Worm (Caenorhabditis elegans): Measurements from ENCODE around the gene R11E3.1.
"Not testable (repeated sequence)": the region's sequence is repeated elsewhere in the genome, so short reads cannot be mapped to it uniquely, and the experiment has no call there.

ce11 chrIV:4762990-4763545 is 26.5 kb upstream of the R11E3.1 start:
- not testable (repeated sequence) for TF ChIP-seq egl-27 (tag; optimal IDR thresholded peaks at IDR 0.05); egl-13 (tag; optimal IDR thresholded peaks at IDR 0.05); fkh-4 (tag; optimal IDR thresholded peaks at IDR 0.05; ENCODE audit: borderline replicate concordance); aha-1 (tag; optimal IDR thresholded peaks at IDR 0.05)
- peak; percentile 11 to 13 for TF ChIP-seq efl-1 (optimal IDR thresholded peaks at IDR 0.05)
- TF ChIP-seq efl-1 (GFP tag; optimal IDR thresholded peaks at IDR 0.05 in 1 of 2) = peak in 1 of 2 experiments; percentile 49
